Fruit fly (Drosophila melanogaster) whole organism, wandering third instar larva: ENCODE results near the gene Lgr3.

Experiments used
- CrebA ChIP-seq: fragments of 200-800 bp; sonication (Bioruptor generic); optimal IDR thresholded peaks from 2 replicates; lab custom pipeline; 2016; ENCODE audit warnings: missing biosample characterization, mild to moderate bottlenecking, missing genetic modification characterization, borderline replicate concordance
- GATAd ChIP-seq: sonication (Bioruptor generic); optimal IDR thresholded peaks from 2 replicates; lab custom pipeline; 2016; ENCODE audit warnings: missing biosample characterization, missing genetic modification characterization
- Hnf4 ChIP-seq: fragments of 200-800 bp; sonication (Bioruptor generic); optimal IDR thresholded peaks from 2 replicates; lab custom pipeline; 2016; ENCODE audit warnings: missing biosample characterization, mild to moderate bottlenecking, missing genetic modification characterization
- Hr78 ChIP-seq: fragments of >200 bp; optimal IDR thresholded peaks from 2 replicates; lab custom pipeline; 2017; ENCODE audit warnings: missing biosample characterization, missing genetic modification characterization
- Hr83 ChIP-seq: fragments of 200-300 bp; sonication (Bioruptor generic); optimal IDR thresholded peaks from 2 replicates; lab custom pipeline; 2016; ENCODE audit warnings: missing biosample characterization, mild to moderate bottlenecking, missing genetic modification characterization, moderate library complexity; ENCODE audit not compliant: poor library complexity, severe bottlenecking
- Mio ChIP-seq: sonication (Bioruptor generic); optimal IDR thresholded peaks from 2 replicates; lab custom pipeline; 2016; ENCODE audit warnings: missing biosample characterization, missing genetic modification characterization
- N ChIP-seq: fragments of >200 bp; optimal IDR thresholded peaks from 2 replicates; lab custom pipeline; 2018; ENCODE audit warnings: missing biosample characterization, missing external identifiers, missing genetic modification characterization
- OdsH ChIP-seq: fragments of 200-800 bp; sonication (Bioruptor generic); optimal IDR thresholded peaks from 2 replicates; lab custom pipeline; 2016; ENCODE audit warnings: missing biosample characterization, mild to moderate bottlenecking, missing genetic modification characterization
- Rel ChIP-seq, 2 experiments: fragments of 200-800 bp; sonication (Bioruptor generic) in 1 of 2; optimal IDR thresholded peaks; 2 replicates in 1 of 2; 3 replicates in 1 of 2; lab custom pipeline; 2016 to 2019; ENCODE audit warnings: mild to moderate bottlenecking in 2 of 2, missing biosample characterization in 2 of 2, missing genetic modification characterization in 2 of 2, moderate library complexity in 1 of 2
- dmrt93B ChIP-seq: fragments of 200-800 bp; sonication (Bioruptor generic); optimal IDR thresholded peaks from 2 replicates; lab custom pipeline; 2018; ENCODE audit warnings: missing biosample characterization, mild to moderate bottlenecking, missing genetic modification characterization
- ey ChIP-seq: fragments of 200-800 bp; sonication (Bioruptor generic); optimal IDR thresholded peaks from 2 replicates; lab custom pipeline; 2016; ENCODE audit warnings: missing biosample characterization, missing genetic modification characterization
- h ChIP-seq: fragments of 200-800 bp; sonication (Bioruptor generic); optimal IDR thresholded peaks from 3 replicates; lab custom pipeline; 2016; ENCODE audit warnings: missing biosample characterization, mild to moderate bottlenecking, missing genetic modification characterization
- jim ChIP-seq: fragments of 175-275, 200-325 bp; sonication (Bioruptor generic); optimal IDR thresholded peaks from 2 replicates; lab custom pipeline; 2016; ENCODE audit warnings: missing biosample characterization, mild to moderate bottlenecking, missing genetic modification characterization
- psq ChIP-seq: fragments of 200-800 bp; sonication (Bioruptor generic); optimal IDR thresholded peaks from 3 replicates; lab custom pipeline; 2017; ENCODE audit warnings: missing biosample characterization, mild to moderate bottlenecking, missing genetic modification characterization, moderate library complexity

DNA sequence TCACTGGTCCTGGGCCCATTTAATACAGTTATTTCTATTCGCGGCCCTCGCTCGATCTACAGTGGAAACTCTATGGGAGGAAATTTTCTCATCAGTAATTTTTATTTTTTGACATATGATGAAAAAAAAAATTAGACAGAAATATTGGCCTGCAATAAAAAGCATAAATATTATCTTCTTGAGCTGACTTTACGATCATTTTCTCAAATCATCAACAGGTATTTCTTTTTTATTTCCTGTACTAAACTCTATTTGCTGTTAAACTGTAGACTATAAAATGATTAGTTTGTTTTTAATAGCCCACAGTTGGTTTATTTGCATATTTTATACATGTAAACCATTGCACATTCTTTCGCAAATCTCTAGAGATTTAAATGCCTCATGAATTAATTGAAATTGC lies 21.4 kb upstream of the Lgr3 start:
- TF ChIP-seq Hr83 (GFP tag; lab: Kevin White, UChicago) = no peak
- TF ChIP-seq Mio (GFP tag; lab: Kevin White, UChicago) = no peak
- no peak for TF ChIP-seq jim (GFP tag; lab: Kevin White, UChicago)
- TF ChIP-seq ey (GFP tag; lab: Kevin White, UChicago) = no peak
- no peak for TF ChIP-seq h (GFP tag; lab: Kevin White, UChicago)
- TF ChIP-seq Hnf4 (GFP tag; lab: Kevin White, UChicago) = no peak
- no peak for TF ChIP-seq OdsH
- TF ChIP-seq Hr78 (GFP tag; lab: Kevin White, UChicago) = no peak
- no peak for TF ChIP-seq CrebA (GFP tag; lab: Kevin White, UChicago)
- TF ChIP-seq GATAd (GFP tag; lab: Kevin White, UChicago) = no peak
- TF ChIP-seq psq (GFP tag; lab: Kevin White, UChicago) = no peak
- TF ChIP-seq Rel (GFP tag; optimal IDR thresholded peaks at IDR 0.05; lab: Kevin White, UChicago) = no peak
- TF ChIP-seq Rel (tag; optimal IDR thresholded peaks at IDR 0.05; lab: Kevin White, UChicago) = no peak
- TF ChIP-seq N (GFP tag; lab: Kevin White, UChicago) = no peak
- no peak for TF ChIP-seq dmrt93B (GFP tag; lab: Kevin White, UChicago)
